Worm (Caenorhabditis elegans) whole organism, mixed stage, embryonic: ENCODE data around the gene T24C12.1.

Experiments used
- M03D4.4 ChIP-seq: sonication (generic microtip); optimal IDR thresholded peaks from 2 replicates; lab custom pipeline; 2017; ENCODE audit warnings: mild to moderate bottlenecking, missing genetic modification characterization, missing compliant biosample characterization
- bed-3 ChIP-seq: fragments of 200-800 bp; sonication (Bioruptor generic); optimal IDR thresholded peaks from 3 replicates; lab custom pipeline; 2018; ENCODE audit warnings: mild to moderate bottlenecking, missing genetic modification characterization, moderate library complexity, missing compliant biosample characterization
- blmp-1 ChIP-seq: fragments of 150-350 bp; optimal IDR thresholded peaks from 2 replicates; lab custom pipeline; 2014; ENCODE audit warnings: missing biosample characterization, missing genetic modification characterization
- ceh-39 ChIP-seq: fragments of 150-350 bp; optimal IDR thresholded peaks from 2 replicates; lab custom pipeline; 2014; ENCODE audit warnings: missing biosample characterization, missing genetic modification characterization
- ceh-43 ChIP-seq: fragments of 200-800 bp; sonication (Bioruptor generic); optimal IDR thresholded peaks from 2 replicates; lab custom pipeline; 2018; ENCODE audit warnings: mild to moderate bottlenecking, missing genetic modification characterization, moderate library complexity, missing compliant biosample characterization
- ceh-83 ChIP-seq: fragments of 200-800 bp; sonication (Bioruptor generic); optimal IDR thresholded peaks from 2 replicates; lab custom pipeline; 2018; ENCODE audit warnings: mild to moderate bottlenecking, missing genetic modification characterization, missing compliant biosample characterization
- ces-1 ChIP-seq: fragments of 150-350 bp; optimal IDR thresholded peaks from 2 replicates; lab custom pipeline; 2014; ENCODE audit warnings: missing biosample characterization, missing genetic modification reagents, missing genetic modification characterization
- cnd-1 ChIP-seq: fragments of 200-800 bp; sonication (Bioruptor generic); optimal IDR thresholded peaks from 2 replicates; lab custom pipeline; 2018; ENCODE audit warnings: mild to moderate bottlenecking, missing genetic modification characterization, missing compliant biosample characterization
- drap-1 ChIP-seq: fragments of 200-800 bp; sonication (Bioruptor generic); optimal IDR thresholded peaks from 3 replicates; lab custom pipeline; 2018; ENCODE audit warnings: mild to moderate bottlenecking, missing genetic modification characterization, missing compliant biosample characterization
- elt-1 ChIP-seq: sonication (generic microtip); optimal IDR thresholded peaks from 2 replicates; lab custom pipeline; 2017; ENCODE audit warnings: missing genetic modification characterization, mild to moderate bottlenecking, missing compliant biosample characterization, antibody characterized with exemption, moderate library complexity, borderline replicate concordance; ENCODE audit not compliant: insufficient read depth
- elt-3 ChIP-seq: fragments of 150-350 bp; optimal IDR thresholded peaks from 2 replicates; lab custom pipeline; 2014; ENCODE audit warnings: missing biosample characterization, missing genetic modification characterization
- flh-1 ChIP-seq: fragments of 200-800 bp; sonication (Bioruptor generic); optimal IDR thresholded peaks from 2 replicates; lab custom pipeline; 2018; ENCODE audit warnings: mild to moderate bottlenecking, missing genetic modification characterization, moderate library complexity, missing compliant biosample characterization
- ham-2 ChIP-seq: fragments of 200-800 bp; sonication (Bioruptor generic); optimal IDR thresholded peaks from 2 replicates; lab custom pipeline; 2018; ENCODE audit warnings: mild to moderate bottlenecking, missing genetic modification characterization, missing compliant biosample characterization
- lin-13 ChIP-seq: fragments of 150-350 bp; optimal IDR thresholded peaks from 2 replicates; lab custom pipeline; 2014; ENCODE audit warnings: missing biosample characterization, missing genetic modification characterization
- lin-32 ChIP-seq: fragments of 200-800 bp; sonication (Bioruptor generic); optimal IDR thresholded peaks from 2 replicates; lab custom pipeline; 2018; ENCODE audit warnings: mild to moderate bottlenecking, missing genetic modification characterization, missing compliant biosample characterization
- lsy-2 ChIP-seq: fragments of 150-350 bp; optimal IDR thresholded peaks from 2 replicates; lab custom pipeline; 2014; ENCODE audit warnings: missing biosample characterization, missing genetic modification characterization
- mab-5 ChIP-seq: fragments of 150-350 bp; optimal IDR thresholded peaks from 2 replicates; lab custom pipeline; 2014; ENCODE audit warnings: missing biosample characterization, missing genetic modification characterization
- mep-1 ChIP-seq: fragments of 150-350 bp; optimal IDR thresholded peaks from 2 replicates; lab custom pipeline; 2017; ENCODE audit warnings: missing biosample characterization, missing genetic modification reagents, missing genetic modification characterization, inconsistent platforms
- nhr-12 ChIP-seq: fragments of 150-350 bp; optimal IDR thresholded peaks from 2 replicates; lab custom pipeline; 2014; ENCODE audit warnings: missing biosample characterization, missing genetic modification characterization
- nhr-2 ChIP-seq: fragments of 150-350 bp; optimal IDR thresholded peaks from 2 replicates; lab custom pipeline; 2014; ENCODE audit warnings: missing biosample characterization, missing genetic modification characterization
- nhr-237 ChIP-seq: fragments of 150-350 bp; optimal IDR thresholded peaks from 2 replicates; lab custom pipeline; 2014; ENCODE audit warnings: missing biosample characterization, missing genetic modification characterization
- nhr-28 ChIP-seq: fragments of 150-350 bp; optimal IDR thresholded peaks from 2 replicates; lab custom pipeline; 2014; ENCODE audit warnings: missing biosample characterization, missing genetic modification characterization
- nhr-76 ChIP-seq: sonication (generic microtip); optimal IDR thresholded peaks from 2 replicates; lab custom pipeline; 2017; ENCODE audit warnings: missing biosample characterization, missing genetic modification characterization
- pha-4 ChIP-seq: fragments of 150-350 bp; optimal IDR thresholded peaks from 2 replicates; lab custom pipeline; 2018; ENCODE audit warnings: missing biosample characterization, missing genetic modification reagents, missing genetic modification characterization
- sem-2 ChIP-seq: fragments of 200-800 bp; sonication (Bioruptor generic); optimal IDR thresholded peaks from 2 replicates; lab custom pipeline; 2018; ENCODE audit warnings: mild to moderate bottlenecking, missing genetic modification characterization, missing compliant biosample characterization
- snpc-4 ChIP-seq: fragments of 150-350 bp; optimal IDR thresholded peaks from 2 replicates; lab custom pipeline; 2014; ENCODE audit warnings: missing biosample characterization, missing genetic modification characterization
- sptf-1 ChIP-seq: sonication (generic microtip); optimal IDR thresholded peaks from 2 replicates; lab custom pipeline; 2017; ENCODE audit warnings: mild to moderate bottlenecking, missing genetic modification characterization, moderate library complexity, missing compliant biosample characterization
- tbx-8 ChIP-seq: fragments of 200-800 bp; sonication (Bioruptor generic); optimal IDR thresholded peaks from 2 replicates; lab custom pipeline; 2018; ENCODE audit warnings: mild to moderate bottlenecking, missing genetic modification characterization, moderate library complexity, missing compliant biosample characterization
- unc-120 ChIP-seq: sonication (generic microtip); optimal IDR thresholded peaks from 2 replicates; lab custom pipeline; 2017; ENCODE audit warnings: missing genetic modification characterization, missing compliant biosample characterization; ENCODE audit not compliant: poor library complexity, severe bottlenecking
- unc-39 ChIP-seq: fragments of 150-350 bp; optimal IDR thresholded peaks from 2 replicates; lab custom pipeline; 2014; ENCODE audit warnings: missing biosample characterization, missing genetic modification characterization
- unc-62 ChIP-seq: fragments of 150-350 bp; optimal IDR thresholded peaks from 2 replicates; lab custom pipeline; 2014; ENCODE audit warnings: missing biosample characterization, missing genetic modification reagents, missing genetic modification characterization
- zip-8 ChIP-seq: fragments of 150-350 bp; optimal IDR thresholded peaks from 2 replicates; lab custom pipeline; 2014; ENCODE audit warnings: missing biosample characterization, missing genetic modification characterization
- ztf-11 ChIP-seq: fragments of 150-350 bp; optimal IDR thresholded peaks from 2 replicates; lab custom pipeline; 2014; ENCODE audit warnings: missing biosample characterization, missing genetic modification characterization

Gene T24C12.1

ce11 chrX:2164751-2165150 is 34.5 kb upstream of the T24C12.1 start, which contains the start of gene F48B9.3:
F48B9.3 (plus strand) TSS chrX:2165051.
- TF ChIP-seq mep-1 (tag; lab: Kevin White, UChicago) (no peak), nhr-76 (tag; lab: Kevin White, UChicago) (no peak), unc-39 (tag; lab: Kevin White, UChicago) (no peak), mab-5 (tag; lab: Kevin White, UChicago) (no peak), unc-120 (tag; lab: Kevin White, UChicago) (no peak), nhr-12 (tag; lab: Kevin White, UChicago) (no peak), ceh-83 (GFP tag; lab: Kevin White, UChicago) (no peak), ceh-39 (tag; lab: Kevin White, UChicago) (no peak), pha-4 (tag; lab: Kevin White, UChicago) (no peak), nhr-2 (tag; lab: Kevin White, UChicago) (no peak), M03D4.4 (no peak), cnd-1 (tag; lab: Kevin White, UChicago) (no peak), drap-1 (GFP tag; lab: Kevin White, UChicago) (no peak), elt-3 (tag; lab: Kevin White, UChicago) (no peak), sptf-1 (tag; lab: Kevin White, UChicago) (no peak), lsy-2 (tag; lab: Kevin White, UChicago) (no peak), flh-1 (no peak), nhr-237 (no peak), zip-8 (tag; lab: Kevin White, UChicago) (no peak), tbx-8 (GFP tag; lab: Kevin White, UChicago) (no peak)
- TF ChIP-seq, all 35 proteins: peak for 0

- TF ChIP-seq ces-1 (GFP tag; lab: Kevin White, UChicago): no peak
- no peak for TF ChIP-seq bed-3
- TF ChIP-seq ham-2: no peak
- TF ChIP-seq lin-32 (GFP tag; lab: Kevin White, UChicago): no peak
- no peak for TF ChIP-seq nhr-12 (tag; lab: Kevin White, UChicago)
- TF ChIP-seq snpc-4 (tag; lab: Kevin White, UChicago): no peak
- TF ChIP-seq zip-8 (tag; lab: Kevin White, UChicago): no peak
- TF ChIP-seq flh-1: no peak
- no peak for TF ChIP-seq sem-2 (GFP tag; lab: Kevin White, UChicago)
- TF ChIP-seq, all 35 proteins: peak for 0
Measured at ce11 chrX:2176361-2176880, 22.8 kb upstream of the T24C12.1 start, which contains the start of gene F48B9.8. F48B9.8 (minus strand) TSS chrX:2176411.

ce11 chrX:2177731-2178326 is 21.4 kb upstream of the T24C12.1 start:
- TF ChIP-seq nhr-76 (tag; lab: Kevin White, UChicago) (no peak), lsy-2 (tag; lab: Kevin White, UChicago) (no peak), unc-62 (GFP tag; lab: Kevin White, UChicago) (no peak), unc-39 (tag; lab: Kevin White, UChicago) (no peak), tbx-8 (GFP tag; lab: Kevin White, UChicago) (no peak), mab-5 (tag; lab: Kevin White, UChicago) (no peak), M03D4.4 (no peak), lin-13 (tag; lab: Kevin White, UChicago) (no peak), bed-3 (no peak), nhr-28 (tag; lab: Kevin White, UChicago) (no peak), sptf-1 (tag; lab: Kevin White, UChicago) (no peak), lin-32 (GFP tag; lab: Kevin White, UChicago) (no peak), blmp-1 (tag; lab: Kevin White, UChicago) (no peak), ceh-83 (GFP tag; lab: Kevin White, UChicago) (no peak), pha-4 (tag; lab: Kevin White, UChicago) (no peak), nhr-12 (tag; lab: Kevin White, UChicago) (no peak), flh-1 (no peak), ham-2 (no peak), ztf-11 (tag; lab: Kevin White, UChicago) (no peak)

- no peak for TF ChIP-seq ztf-11 (tag; lab: Kevin White, UChicago)
- TF ChIP-seq blmp-1 (tag; lab: Kevin White, UChicago): no peak
- no peak for TF ChIP-seq M03D4.4
- TF ChIP-seq unc-120 (tag; lab: Kevin White, UChicago): no peak
- no peak for TF ChIP-seq unc-62 (GFP tag; lab: Kevin White, UChicago)
- no peak for TF ChIP-seq elt-1
- TF ChIP-seq sptf-1 (tag; lab: Kevin White, UChicago): no peak
- no peak for TF ChIP-seq lin-32 (GFP tag; lab: Kevin White, UChicago)
- TF ChIP-seq zip-8 (tag; lab: Kevin White, UChicago): no peak
- TF ChIP-seq ceh-43 (GFP tag; lab: Kevin White, UChicago): no peak
- no peak for TF ChIP-seq ceh-39 (tag; lab: Kevin White, UChicago)
- TF ChIP-seq nhr-28 (tag; lab: Kevin White, UChicago): no peak
- no peak for TF ChIP-seq drap-1 (GFP tag; lab: Kevin White, UChicago)
- TF ChIP-seq lsy-2 (tag; lab: Kevin White, UChicago): no peak
- TF ChIP-seq elt-3 (tag; lab: Kevin White, UChicago): no peak
- TF ChIP-seq, all 35 proteins: peak for 0
Measured at ce11 chrX:2178410-2178944, 20.8 kb upstream of the T24C12.1 start.
